Worm (Caenorhabditis elegans) whole organism, L4/young adult: ENCODE results near the gene zag-1.

Source experiments
- W03F9.2 ChIP-seq: fragments of 150-350 bp; optimal IDR thresholded peaks from 2 replicates; lab custom pipeline; 2014; ENCODE audit warnings: missing biosample characterization, missing genetic modification characterization
- him-1 ChIP-seq: sonication (generic microtip); optimal IDR thresholded peaks from 2 replicates; lab custom pipeline; 2016; ENCODE audit warnings: missing genotype, missing genetic modification reagents, missing genetic modification characterization, missing compliant biosample characterization

DNA sequence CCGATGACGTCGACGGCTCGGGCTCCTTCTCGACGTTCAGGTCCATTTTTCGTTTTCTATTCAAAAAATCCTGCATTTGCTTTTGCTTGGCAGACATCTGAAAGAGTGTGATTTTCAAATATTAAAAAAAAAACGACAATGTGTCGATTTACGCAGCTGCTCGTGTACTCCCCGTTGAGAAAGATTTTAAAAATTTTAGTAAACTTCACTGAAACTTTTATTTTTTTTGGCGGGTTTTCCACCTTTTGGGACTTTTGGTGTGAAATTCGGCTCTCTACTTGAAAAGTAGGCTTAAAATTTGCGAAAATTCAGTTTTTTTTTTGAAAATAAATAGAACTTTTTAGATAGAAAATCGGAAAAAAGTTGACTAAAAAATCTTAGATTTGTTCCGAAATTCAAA is 48.6 kb upstream of the zag-1 start, which contains the start of gene M02B7.7:
- TF ChIP-seq him-1 (tag; lab: Kevin White, UChicago), result no peak
- no peak for TF ChIP-seq W03F9.2 (tag; lab: Kevin White, UChicago)
